Fruit fly (Drosophila melanogaster): Measurements from ENCODE around the gene goe.

DNA sequence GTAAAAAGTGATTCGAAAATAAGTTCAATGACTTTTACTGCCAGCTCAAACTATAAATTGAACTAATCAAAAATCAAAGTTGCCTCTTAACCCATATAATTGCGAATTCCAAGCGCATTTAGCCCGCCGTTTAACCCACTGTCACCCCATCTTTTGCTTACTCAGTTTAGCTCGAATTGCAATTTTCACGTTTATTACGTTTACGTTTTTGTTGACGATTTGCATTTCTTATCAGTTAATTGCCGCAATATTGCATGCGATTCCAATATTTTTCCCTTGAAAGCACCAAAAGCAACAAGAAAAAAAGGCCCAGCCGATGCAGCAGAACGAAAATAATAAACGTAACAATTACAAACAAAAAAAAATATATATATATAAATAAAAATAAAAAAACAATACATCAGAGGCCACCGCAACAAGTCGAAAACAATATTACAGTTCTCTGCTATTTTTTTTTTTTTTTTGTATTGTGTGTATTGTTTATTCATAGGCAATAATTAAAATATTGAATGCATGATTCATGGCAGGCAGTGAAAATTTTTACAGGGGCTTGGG lies 33.5 kb downstream of the goe start:
- TF ChIP-seq lola (GFP tag; optimal IDR thresholded peaks at IDR 0.05) = no peak
- no peak for TF ChIP-seq Sp1 (GFP tag; optimal IDR thresholded peaks at IDR 0.05)
- no peak for TF ChIP-seq woc (GFP tag; optimal IDR thresholded peaks at IDR 0.05)
- TF ChIP-seq HLH106 (tag; optimal IDR thresholded peaks at IDR 0.05) = no peak
- no peak for TF ChIP-seq usp (GFP tag; optimal IDR thresholded peaks at IDR 0.05)

Data from whole organism, wandering third instar larva.